Worm (Caenorhabditis elegans): ENCODE measurements around the gene srw-43.

DNA sequence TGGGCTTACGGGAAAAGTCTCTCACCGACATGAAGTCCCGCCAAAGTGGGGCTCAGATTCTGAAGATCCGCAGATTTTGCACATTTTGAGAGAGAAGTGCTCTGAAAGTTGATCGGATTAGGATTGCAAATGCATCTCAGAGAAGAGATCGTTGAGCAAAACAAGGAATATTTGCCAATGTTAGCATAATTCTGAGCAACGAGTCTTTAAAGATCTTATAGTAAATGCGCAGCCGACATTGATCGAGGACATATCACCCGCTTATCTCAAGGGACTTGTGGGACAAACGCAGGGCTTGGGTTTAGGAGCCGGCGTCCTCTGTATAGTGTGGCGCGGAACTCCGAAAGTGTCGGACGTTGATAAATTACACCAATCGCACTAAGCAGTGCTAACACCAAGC lies 37.9 kb downstream of the srw-43 start, which contains the start of gene nhr-112:
- TF ChIP-seq arid-1 (GFP tag; conservative IDR thresholded peaks at IDR 0.05) (no peak), daf-8 (GFP tag; IDR thresholded peaks at IDR 0.05) (no peak), ceh-82 (tag; optimal IDR thresholded peaks at IDR 0.05) (no peak), nhr-76 (tag; optimal IDR thresholded peaks at IDR 0.05) (no peak), lin-13 (GFP tag; optimal IDR thresholded peaks at IDR 0.05) (no peak), mdl-1 (tag; optimal IDR thresholded peaks at IDR 0.05) (no peak), hmg-1.1 (GFP tag; IDR thresholded peaks at IDR 0.05) (no peak), hif-1 (tag; optimal IDR thresholded peaks at IDR 0.05) (no peak), nhr-6 (tag; optimal IDR thresholded peaks at IDR 0.05) (no peak), dmd-6 (GFP tag; IDR thresholded peaks at IDR 0.05) (no peak), nhr-48 (tag; optimal IDR thresholded peaks at IDR 0.05) (no peak), fos-1 (tag; optimal IDR thresholded peaks at IDR 0.05) (no peak), fkh-10 (GFP tag; optimal IDR thresholded peaks at IDR 0.05) (no peak)
